Worm (Caenorhabditis elegans): ENCODE measurements around the gene F13E9.9.

Gene F13E9.9

ce11 chrIV:10936906-10937540 is 38.0 kb upstream of the F13E9.9 start, which contains the start of gene fic-1 (continued):
- peak; percentile 61 for TF ChIP-seq ztf-4 (tag; optimal IDR thresholded peaks at IDR 0.05)
- no peak for TF ChIP-seq nhr-84 (tag; optimal IDR thresholded peaks at IDR 0.05)
- TF ChIP-seq lin-15B (tag; optimal IDR thresholded peaks at IDR 0.05), result no peak
- TF ChIP-seq lin-39 (tag; optimal IDR thresholded peaks at IDR 0.05), result no peak
- TF ChIP-seq blmp-1 (tag; optimal IDR thresholded peaks at IDR 0.05), result no peak
- TF ChIP-seq nhr-12 (tag; optimal IDR thresholded peaks at IDR 0.05), result no peak
- no peak for TF ChIP-seq F16B12.6 (tag; optimal IDR thresholded peaks at IDR 0.05)
- TF ChIP-seq rnt-1 (tag; optimal IDR thresholded peaks at IDR 0.05), result peak; percentile 20
- TF ChIP-seq C04F5.9 (tag; optimal IDR thresholded peaks at IDR 0.05), result no peak
- TF ChIP-seq C16A3.4 (tag; optimal IDR thresholded peaks at IDR 0.05), result no peak
- peak; percentile 60 to 75 (median 63) for TF ChIP-seq ceh-82 (tag; optimal IDR thresholded peaks at IDR 0.05)
- peak; percentile 6 for TF ChIP-seq zip-4 (GFP tag; optimal IDR thresholded peaks at IDR 0.05)
- TF ChIP-seq swsn-7 (tag; optimal IDR thresholded peaks at IDR 0.05), result peak; percentile 65
- peak; percentile 96 for TF ChIP-seq lin-14 (GFP tag; optimal IDR thresholded peaks at IDR 0.05)
- no peak for TF ChIP-seq nhr-28 (tag; optimal IDR thresholded peaks at IDR 0.05)
- no peak for TF ChIP-seq mef-2 (tag; optimal IDR thresholded peaks at IDR 0.05)
- no peak for TF ChIP-seq alr-1 (tag; optimal IDR thresholded peaks at IDR 0.05; ENCODE audit: borderline replicate concordance)
- TF ChIP-seq lin-35 (GFP tag; optimal IDR thresholded peaks at IDR 0.05), result peak; percentile 51 to 61
- TF ChIP-seq pax-3 (tag; optimal IDR thresholded peaks at IDR 0.05), result peak; percentile 5
- TF ChIP-seq efl-1 (optimal IDR thresholded peaks at IDR 0.05), result peak; percentile 42 to 57
- TF ChIP-seq efl-1 (GFP tag; optimal IDR thresholded peaks at IDR 0.05 in 1 of 2), result peak; percentile 19 to 52
- peak; percentile 96 for TF ChIP-seq ces-1 (GFP tag; optimal IDR thresholded peaks at IDR 0.05)
- TF ChIP-seq fkh-8 (tag; optimal IDR thresholded peaks at IDR 0.05), result peak; percentile 84
- TF ChIP-seq unc-86 (tag; optimal IDR thresholded peaks at IDR 0.05), result peak; percentile 44
- no peak for TF ChIP-seq ceh-90 (tag; optimal IDR thresholded peaks at IDR 0.05)
- TF ChIP-seq irx-1 (tag; optimal IDR thresholded peaks at IDR 0.05), result peak; percentile 57
- no peak for TF ChIP-seq mab-9 (GFP tag; IDR thresholded peaks at IDR 0.05)
- TF ChIP-seq unc-98 (GFP tag; IDR thresholded peaks at IDR 0.05), result no peak
- peak in 1 of 2 experiments; percentile 73 for TF ChIP-seq mdl-1 (tag; optimal IDR thresholded peaks at IDR 0.05)
- no peak for TF ChIP-seq pqm-1 (tag; optimal IDR thresholded peaks at IDR 0.05)
- TF ChIP-seq nhr-71 (tag; optimal IDR thresholded peaks at IDR 0.05), result peak; percentile 82
- TF ChIP-seq nhr-20 (tag; optimal IDR thresholded peaks at IDR 0.05), result peak; percentile 35
- TF ChIP-seq isw-1 (GFP tag; IDR thresholded peaks at IDR 0.05), result peak; percentile 51
- TF ChIP-seq ceh-88 (GFP tag; IDR thresholded peaks at IDR 0.05), result no peak
- no peak for TF ChIP-seq ama-1 (optimal IDR thresholded peaks at IDR 0.05)
- no peak for TF ChIP-seq elt-2 (tag; optimal IDR thresholded peaks at IDR 0.05)
- peak; percentile 65 for TF ChIP-seq mep-1 (tag; optimal IDR thresholded peaks at IDR 0.05)
- TF ChIP-seq ceh-8 (GFP tag; optimal IDR thresholded peaks at IDR 0.05), result no peak
- peak in 1 of 3 experiments; percentile 49 for TF ChIP-seq dpl-1 (GFP tag; optimal IDR thresholded peaks at IDR 0.05)
- no peak for TF ChIP-seq zag-1 (tag; optimal IDR thresholded peaks at IDR 0.05)
- peak; percentile 71 for TF ChIP-seq skn-1 (tag; optimal IDR thresholded peaks at IDR 0.05)

ce11 chrIV:10935853-10936491 is 37.0 kb upstream of the F13E9.9 start, which contains the start of gene lgg-2:
Gene lgg-2 (minus strand): TSS chrIV:10935903.
- TF ChIP-seq egl-27 (tag; optimal IDR thresholded peaks at IDR 0.05), result peak; percentile 52 to 76
- no peak for TF ChIP-seq nhr-12 (tag; optimal IDR thresholded peaks at IDR 0.05)
- TF ChIP-seq alr-1 (tag; optimal IDR thresholded peaks at IDR 0.05; ENCODE audit: borderline replicate concordance), result no peak
- TF ChIP-seq grh-1 (GFP tag; IDR thresholded peaks at IDR 0.05), result peak; percentile 86
- peak; percentile 36 for TF ChIP-seq pqm-1 (tag; optimal IDR thresholded peaks at IDR 0.05)
- TF ChIP-seq ceh-88 (GFP tag; IDR thresholded peaks at IDR 0.05), result peak; percentile 79
- peak; percentile 96 for TF ChIP-seq rnt-1 (tag; optimal IDR thresholded peaks at IDR 0.05)
- TF ChIP-seq lsy-2 (tag; optimal IDR thresholded peaks at IDR 0.05), result peak; percentile 95 to 96
- TF ChIP-seq zip-4 (GFP tag; optimal IDR thresholded peaks at IDR 0.05), result peak; percentile 80
- TF ChIP-seq aly-2 (tag; optimal IDR thresholded peaks at IDR 0.05), result peak; percentile 55
- no peak for TF ChIP-seq hlh-4 (tag; optimal IDR thresholded peaks at IDR 0.05)
- peak; percentile 73 for TF ChIP-seq sup-37 (GFP tag; optimal IDR thresholded peaks at IDR 0.05)
- no peak for TF ChIP-seq nhr-84 (tag; optimal IDR thresholded peaks at IDR 0.05)
- TF ChIP-seq Y116A8C.19 (tag; optimal IDR thresholded peaks at IDR 0.05; ENCODE audit: borderline replicate concordance), result no peak
- TF ChIP-seq unc-130 (tag; optimal IDR thresholded peaks at IDR 0.05), result no peak
- peak; percentile 91 for TF ChIP-seq lir-3 (tag; optimal IDR thresholded peaks at IDR 0.05; ENCODE audit: poor library complexity)
- peak; percentile 77 for TF ChIP-seq sox-4 (tag; optimal IDR thresholded peaks at IDR 0.05)
- TF ChIP-seq fos-1 (tag; optimal IDR thresholded peaks at IDR 0.05), result peak; percentile 87
- TF ChIP-seq ztf-4 (tag; optimal IDR thresholded peaks at IDR 0.05), result peak; percentile 98

Measured in whole organism, L1 larva.